Worm (Caenorhabditis elegans) whole organism, mixed stage, embryonic: ENCODE data around the gene srx-14.

Experiments
- blmp-1 ChIP-seq: fragments of 150-350 bp; optimal IDR thresholded peaks from 2 replicates; lab custom pipeline; 2014; ENCODE audit warnings: missing biosample characterization, missing genetic modification characterization
- ceh-39 ChIP-seq: fragments of 150-350 bp; optimal IDR thresholded peaks from 2 replicates; lab custom pipeline; 2014; ENCODE audit warnings: missing biosample characterization, missing genetic modification characterization
- ces-1 ChIP-seq: fragments of 150-350 bp; optimal IDR thresholded peaks from 2 replicates; lab custom pipeline; 2014; ENCODE audit warnings: missing biosample characterization, missing genetic modification reagents, missing genetic modification characterization
- elt-1 ChIP-seq: sonication (generic microtip); optimal IDR thresholded peaks from 2 replicates; lab custom pipeline; 2017; ENCODE audit warnings: missing genetic modification characterization, mild to moderate bottlenecking, missing compliant biosample characterization, antibody characterized with exemption, moderate library complexity, borderline replicate concordance; ENCODE audit not compliant: insufficient read depth
- elt-3 ChIP-seq: fragments of 150-350 bp; optimal IDR thresholded peaks from 2 replicates; lab custom pipeline; 2014; ENCODE audit warnings: missing biosample characterization, missing genetic modification characterization
- flh-1 ChIP-seq: fragments of 200-800 bp; sonication (Bioruptor generic); optimal IDR thresholded peaks from 2 replicates; lab custom pipeline; 2018; ENCODE audit warnings: mild to moderate bottlenecking, missing genetic modification characterization, moderate library complexity, missing compliant biosample characterization
- lin-13 ChIP-seq: fragments of 150-350 bp; optimal IDR thresholded peaks from 2 replicates; lab custom pipeline; 2014; ENCODE audit warnings: missing biosample characterization, missing genetic modification characterization
- lsy-2 ChIP-seq: fragments of 150-350 bp; optimal IDR thresholded peaks from 2 replicates; lab custom pipeline; 2014; ENCODE audit warnings: missing biosample characterization, missing genetic modification characterization
- mep-1 ChIP-seq: fragments of 150-350 bp; optimal IDR thresholded peaks from 2 replicates; lab custom pipeline; 2017; ENCODE audit warnings: missing biosample characterization, missing genetic modification reagents, missing genetic modification characterization, inconsistent platforms
- nhr-12 ChIP-seq: fragments of 150-350 bp; optimal IDR thresholded peaks from 2 replicates; lab custom pipeline; 2014; ENCODE audit warnings: missing biosample characterization, missing genetic modification characterization
- nhr-76 ChIP-seq: sonication (generic microtip); optimal IDR thresholded peaks from 2 replicates; lab custom pipeline; 2017; ENCODE audit warnings: missing biosample characterization, missing genetic modification characterization
- pha-4 ChIP-seq: fragments of 150-350 bp; optimal IDR thresholded peaks from 2 replicates; lab custom pipeline; 2018; ENCODE audit warnings: missing biosample characterization, missing genetic modification reagents, missing genetic modification characterization
- unc-120 ChIP-seq: sonication (generic microtip); optimal IDR thresholded peaks from 2 replicates; lab custom pipeline; 2017; ENCODE audit warnings: missing genetic modification characterization, missing compliant biosample characterization; ENCODE audit not compliant: poor library complexity, severe bottlenecking

- TF ChIP-seq nhr-76 (no peak), lsy-2 (tag; lab: Kevin White, UChicago) (no peak), elt-1 (tag; lab: Kevin White, UChicago) (no peak), blmp-1 (no peak), lin-13 (tag; lab: Kevin White, UChicago) (no peak), ces-1 (no peak), nhr-12 (no peak), ceh-39 (tag; lab: Kevin White, UChicago) (no peak), mep-1 (no peak), unc-120 (tag; lab: Kevin White, UChicago) (no peak), elt-3 (tag; lab: Kevin White, UChicago) (no peak), pha-4 (tag; lab: Kevin White, UChicago) (no peak), flh-1 (no peak)
These were observed 48.0 kb downstream of the srx-14 start for ce11 chrIV:1065569-1065968.
